Fruit fly (Drosophila melanogaster): ENCODE data around the gene Vha16-3.
A peak's percentile ranks its signal among the peaks of the same experiment; 100 is the strongest.

Gene Vha16-3

DNA sequence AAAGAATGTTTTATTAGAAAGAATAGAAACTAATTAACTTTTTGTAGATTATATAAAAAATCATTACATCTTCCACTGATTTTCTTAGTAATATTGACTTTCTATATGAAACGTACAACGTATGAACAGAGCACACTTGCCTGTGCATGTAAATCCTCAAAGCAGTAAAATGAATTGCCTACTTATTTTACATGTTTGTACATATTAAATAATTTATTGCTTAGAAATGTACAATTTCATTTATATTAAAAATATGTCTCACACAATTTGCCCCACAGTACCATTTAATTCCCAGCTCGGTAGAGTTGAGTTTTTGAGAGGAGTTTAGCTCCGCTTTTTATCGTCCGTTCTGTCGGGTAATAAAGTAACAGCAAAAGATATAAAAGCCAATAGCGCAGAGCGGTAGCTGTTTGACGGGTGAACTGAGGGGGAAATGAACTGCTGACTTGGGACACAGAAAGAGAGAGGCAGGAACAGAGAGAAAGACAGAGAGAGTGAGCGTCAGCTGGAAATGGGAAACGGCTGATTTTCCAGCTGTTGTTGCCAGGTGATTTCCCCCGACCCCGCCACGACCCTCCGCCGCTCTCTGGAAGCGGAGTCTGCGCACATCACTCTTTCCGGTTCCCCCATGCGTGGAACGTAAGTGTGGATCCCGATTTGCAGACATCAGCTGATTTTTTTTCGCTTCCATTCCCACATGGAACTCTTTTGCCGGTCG, 20.2 kb downstream of the Vha16-3 start:
- no peak for TF ChIP-seq Dll (optimal IDR thresholded peaks at IDR 0.05)
- TF ChIP-seq EcR (GFP tag; optimal IDR thresholded peaks at IDR 0.05) = peak in 1 of 2 experiments; percentile 51
- no peak for TF ChIP-seq pan (optimal IDR thresholded peaks at IDR 0.05)

DNA sequence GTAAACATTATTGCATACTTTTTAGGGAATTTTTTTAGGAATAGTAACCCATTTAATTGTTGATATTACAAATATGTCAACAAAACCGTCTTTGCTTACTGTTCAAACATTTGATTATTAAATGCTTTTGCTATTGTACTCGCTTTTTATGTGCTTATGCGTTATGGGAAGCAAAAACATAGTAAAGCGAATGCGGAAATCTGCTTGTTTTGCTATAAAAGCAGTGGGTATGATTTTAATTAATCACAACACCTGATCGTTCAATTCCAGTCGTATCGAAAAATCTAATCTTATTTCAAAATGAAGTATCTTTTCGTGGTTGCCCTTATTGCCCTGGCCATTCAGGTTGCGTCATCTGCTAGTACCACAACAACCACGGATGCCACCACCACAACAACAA, 35.2 kb downstream of the Vha16-3 start, which contains the start of gene CG33500:
Gene CG33500 (plus strand): TSS at position 301 of the 400 bp plus-strand sequence.
- TF ChIP-seq pan (optimal IDR thresholded peaks at IDR 0.05) = no peak
- no peak for TF ChIP-seq CG8478 (optimal IDR thresholded peaks at IDR 0.05)
- TF ChIP-seq Dll (optimal IDR thresholded peaks at IDR 0.05) = no peak
- TF ChIP-seq psq (optimal IDR thresholded peaks at IDR 0.05) = no peak
- no peak for TF ChIP-seq EcR (GFP tag; optimal IDR thresholded peaks at IDR 0.05)
- TF ChIP-seq usp (GFP tag; optimal IDR thresholded peaks at IDR 0.05) = no peak

DNA sequence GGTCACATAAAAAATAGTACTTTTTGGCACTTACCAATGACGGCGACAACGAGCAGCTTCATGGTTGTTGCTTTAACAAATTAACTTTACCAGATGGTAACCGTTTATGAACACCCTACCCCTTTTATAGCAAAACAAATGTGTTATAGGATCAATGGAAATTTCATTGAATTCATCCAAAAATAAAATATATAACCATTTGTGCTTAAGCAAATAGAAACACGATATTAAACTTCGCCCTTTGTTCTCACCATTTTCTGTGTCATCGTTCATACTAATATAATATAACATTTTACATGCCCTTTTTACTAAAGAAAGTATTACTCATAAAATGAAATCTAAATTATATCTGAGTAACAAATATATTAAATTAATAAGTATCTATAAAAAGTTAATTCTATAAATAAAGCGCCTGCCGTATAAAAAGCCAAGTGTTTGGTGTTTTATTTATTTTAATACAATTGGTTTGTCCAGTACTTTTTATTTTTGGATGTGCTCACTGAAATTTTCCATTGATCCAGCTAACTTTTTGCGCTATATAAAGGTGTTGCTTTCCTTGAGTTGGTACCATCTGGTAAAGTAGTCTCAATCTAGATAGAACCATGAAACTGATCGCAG, 36.3 kb downstream of the Vha16-3 start, which contains the start of the genes Sgs8 and Sgs7:
Gene Sgs8 (minus strand): TSS at position 101 of the 618 bp plus-strand sequence.
Gene Sgs7 (plus strand): TSS at position 568 of the 618 bp plus-strand sequence.
- TF ChIP-seq EcR (GFP tag; optimal IDR thresholded peaks at IDR 0.05) (no peak), Dll (optimal IDR thresholded peaks at IDR 0.05) (no peak), pan (optimal IDR thresholded peaks at IDR 0.05) (no peak), usp (GFP tag; optimal IDR thresholded peaks at IDR 0.05) (no peak), psq (optimal IDR thresholded peaks at IDR 0.05) (no peak), CG8478 (optimal IDR thresholded peaks at IDR 0.05) (no peak)

DNA sequence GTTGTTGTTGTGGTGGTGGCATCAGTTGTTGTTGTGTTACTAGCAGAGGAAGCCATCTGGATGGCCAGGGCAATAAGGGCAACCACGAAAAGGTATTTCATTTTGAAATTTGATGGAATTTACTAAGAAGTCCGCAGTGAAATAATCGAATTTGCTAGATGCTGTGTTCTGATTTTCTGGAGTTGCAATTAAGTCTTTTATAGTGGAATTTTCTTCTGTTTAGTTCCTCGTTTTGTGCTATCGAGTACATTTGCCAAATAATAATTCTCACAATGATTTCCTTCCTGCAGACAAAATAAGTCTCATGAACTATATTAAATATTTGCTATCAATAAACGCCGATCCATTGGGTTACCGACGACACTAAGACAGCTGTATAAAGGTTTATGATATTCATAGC, 37.4 kb downstream of the Vha16-3 start, which contains the start of gene CG33272:
Gene CG33272 (minus strand): TSS at position 101 of the 400 bp plus-strand sequence.
- TF ChIP-seq EcR (GFP tag; optimal IDR thresholded peaks at IDR 0.05) (no peak), psq (optimal IDR thresholded peaks at IDR 0.05) (no peak), usp (GFP tag; optimal IDR thresholded peaks at IDR 0.05) (no peak), CG8478 (optimal IDR thresholded peaks at IDR 0.05) (no peak), pan (optimal IDR thresholded peaks at IDR 0.05) (no peak)

DNA sequence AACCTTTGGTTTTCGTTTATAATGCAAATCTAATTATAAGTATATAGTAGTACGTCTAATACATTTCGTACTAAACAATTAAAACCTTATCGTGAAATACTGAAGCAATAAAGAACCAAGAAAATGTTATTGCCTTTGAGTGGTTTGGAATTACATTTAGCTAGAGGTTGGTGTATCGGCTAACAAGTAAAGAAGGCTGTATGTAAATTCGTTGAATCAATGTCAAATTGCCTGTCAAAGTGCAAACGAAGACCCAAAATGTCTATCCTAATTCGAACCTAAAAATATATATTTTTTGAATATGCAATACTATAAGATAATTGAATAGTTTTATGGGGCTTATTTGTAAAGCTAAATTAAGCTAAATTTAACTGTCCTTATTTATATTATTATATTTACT, 38.2 kb downstream of the Vha16-3 start:
- no peak for TF ChIP-seq pan (optimal IDR thresholded peaks at IDR 0.05)
- TF ChIP-seq psq (optimal IDR thresholded peaks at IDR 0.05) = no peak
- TF ChIP-seq usp (GFP tag; optimal IDR thresholded peaks at IDR 0.05) = no peak
- no peak for TF ChIP-seq CG8478 (optimal IDR thresholded peaks at IDR 0.05)
- no peak for TF ChIP-seq Dll (optimal IDR thresholded peaks at IDR 0.05)
- no peak for TF ChIP-seq EcR (GFP tag; optimal IDR thresholded peaks at IDR 0.05)

DNA sequence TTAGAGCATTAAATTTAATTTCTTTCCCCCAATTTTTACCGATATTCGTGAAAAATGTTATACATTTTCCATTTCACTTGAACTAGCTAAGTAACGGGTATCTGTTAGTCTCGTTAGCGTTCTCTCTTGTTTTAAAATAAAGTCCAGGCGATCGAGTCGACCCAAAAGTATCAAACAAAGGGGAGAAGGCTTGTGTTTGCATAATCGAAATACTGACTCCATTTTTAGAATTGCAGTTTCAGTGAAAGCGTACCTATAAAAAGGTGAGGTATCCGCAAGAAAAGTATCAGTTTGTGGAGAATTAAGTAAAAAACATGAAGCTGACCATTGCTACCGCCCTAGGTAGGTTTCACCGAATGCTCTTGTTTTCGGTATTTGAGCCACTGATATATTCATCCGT, 38.8 kb downstream of the Vha16-3 start, which contains the start of gene Sgs3:
Gene Sgs3 (plus strand): TSS at position 301 of the 400 bp plus-strand sequence.
- TF ChIP-seq pan (optimal IDR thresholded peaks at IDR 0.05) (no peak), Dll (optimal IDR thresholded peaks at IDR 0.05) (no peak), usp (GFP tag; optimal IDR thresholded peaks at IDR 0.05) (no peak), EcR (GFP tag; optimal IDR thresholded peaks at IDR 0.05) (no peak), psq (optimal IDR thresholded peaks at IDR 0.05) (no peak)

DNA sequence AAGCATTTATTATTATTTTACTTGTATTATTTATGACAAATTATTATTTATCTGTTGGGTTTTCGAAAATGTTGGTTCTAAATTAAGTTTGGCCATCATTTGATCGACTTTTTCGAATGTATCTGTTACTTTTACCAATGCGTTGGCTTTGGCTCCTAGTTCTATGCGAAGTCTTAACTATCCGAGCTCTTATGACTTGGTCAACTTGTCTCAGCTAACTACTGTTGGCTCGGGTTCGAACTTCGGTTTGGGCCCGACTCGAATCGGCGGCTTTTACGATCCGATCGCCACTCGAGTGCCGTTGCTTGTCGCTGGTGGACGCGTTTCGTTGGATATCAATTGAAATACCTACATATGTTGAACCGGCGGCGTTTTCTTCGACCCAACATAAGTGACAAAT, 40.3 kb downstream of the Vha16-3 start, which contains the start of gene CG7512:
Gene CG7512 (plus strand): TSS at position 301 of the 400 bp plus-strand sequence.
- TF ChIP-seq CG8478 (optimal IDR thresholded peaks at IDR 0.05) (no peak), usp (GFP tag; optimal IDR thresholded peaks at IDR 0.05) (no peak), psq (optimal IDR thresholded peaks at IDR 0.05) (no peak), Dll (optimal IDR thresholded peaks at IDR 0.05) (no peak), pan (optimal IDR thresholded peaks at IDR 0.05) (no peak), EcR (GFP tag; optimal IDR thresholded peaks at IDR 0.05) (no peak)

DNA sequence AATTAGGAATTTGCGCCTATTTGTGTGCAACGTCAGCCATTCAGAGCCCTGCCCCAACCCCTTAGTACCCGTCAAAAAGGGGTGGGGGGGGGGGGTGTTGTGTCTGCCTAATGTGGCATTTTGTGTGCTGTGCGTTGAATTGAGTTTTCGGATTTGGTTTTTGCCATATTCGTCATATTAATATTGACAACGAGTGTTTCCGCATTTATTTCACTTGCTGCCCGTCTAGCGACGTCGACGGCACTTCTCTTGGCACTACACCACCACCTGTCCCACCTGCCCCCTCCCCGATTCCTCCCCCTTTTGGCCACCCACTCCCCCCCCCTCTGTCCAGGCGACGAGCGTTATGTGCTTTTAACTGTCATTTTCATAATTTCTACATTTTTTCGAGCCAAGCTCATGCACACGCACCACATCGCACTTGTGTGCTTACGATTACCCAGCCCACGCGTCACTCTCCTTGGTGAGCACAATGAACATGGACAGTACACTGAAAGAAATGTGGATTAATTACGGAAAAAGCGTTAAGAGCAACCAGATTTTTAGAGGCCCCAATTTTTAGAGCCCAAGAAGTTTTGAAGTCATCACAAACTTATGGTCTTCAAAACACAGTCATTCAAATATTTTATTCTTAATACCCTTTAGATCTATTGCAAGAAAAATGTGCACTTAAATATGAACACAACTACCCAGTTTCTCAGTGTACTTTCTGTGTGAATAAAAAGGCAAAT, 42.4 kb downstream of the Vha16-3 start:
- TF ChIP-seq pan (optimal IDR thresholded peaks at IDR 0.05) (no peak), usp (GFP tag; optimal IDR thresholded peaks at IDR 0.05) (no peak), CG8478 (optimal IDR thresholded peaks at IDR 0.05) (no peak), psq (optimal IDR thresholded peaks at IDR 0.05) (no peak), Dll (optimal IDR thresholded peaks at IDR 0.05) (no peak), EcR (GFP tag; optimal IDR thresholded peaks at IDR 0.05) (no peak)

DNA sequence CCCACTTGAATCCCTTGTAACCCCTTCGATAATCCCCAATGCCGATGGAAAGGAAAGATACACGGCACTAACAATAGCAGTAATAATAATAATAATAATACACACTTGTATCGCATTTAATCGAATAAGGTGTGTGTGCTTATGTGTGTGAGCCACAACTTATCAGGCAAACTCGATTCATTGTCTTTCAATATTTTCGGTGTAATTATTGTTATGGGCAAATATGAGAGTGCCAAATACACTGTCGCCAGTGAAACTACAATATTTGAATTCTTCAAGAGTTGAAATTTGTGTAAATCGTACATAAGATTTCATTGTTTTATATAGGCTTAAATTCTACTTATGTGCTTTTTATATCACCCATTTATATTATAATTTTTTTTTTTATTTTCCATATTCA, 43.1 kb downstream of the Vha16-3 start:
- TF ChIP-seq usp (GFP tag; optimal IDR thresholded peaks at IDR 0.05) (no peak), Dll (optimal IDR thresholded peaks at IDR 0.05) (no peak), pan (optimal IDR thresholded peaks at IDR 0.05) (no peak), psq (optimal IDR thresholded peaks at IDR 0.05) (no peak), CG8478 (optimal IDR thresholded peaks at IDR 0.05) (no peak), EcR (GFP tag; optimal IDR thresholded peaks at IDR 0.05) (no peak)

DNA sequence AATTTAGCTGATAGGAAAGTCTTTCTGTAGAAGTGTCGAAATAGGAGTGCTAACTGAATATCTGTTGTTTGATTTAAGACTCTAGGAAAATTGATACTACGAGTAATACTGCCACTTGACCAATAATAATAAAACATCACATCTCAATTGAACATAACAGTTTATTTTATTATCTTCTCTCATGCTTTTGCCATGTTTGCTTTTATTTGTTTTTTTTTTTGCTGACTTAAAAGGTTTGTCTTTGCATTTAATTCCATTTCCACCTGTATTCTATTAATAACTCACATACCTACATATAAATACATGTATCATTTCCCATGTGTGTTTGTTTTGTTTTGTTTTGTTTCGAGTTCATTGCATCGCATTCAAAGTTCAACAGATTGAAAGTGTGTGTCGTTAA, 49.5 kb downstream of the Vha16-3 start, which contains the start of the genes CG11714 and Fuca:
Gene CG11714 (minus strand): TSS at position 101 of the 400 bp plus-strand sequence.
Gene Fuca (minus strand): TSS at position 101 of the 400 bp plus-strand sequence.
- TF ChIP-seq EcR (GFP tag; optimal IDR thresholded peaks at IDR 0.05) (no peak), pan (optimal IDR thresholded peaks at IDR 0.05) (no peak), Dll (optimal IDR thresholded peaks at IDR 0.05) (no peak), usp (GFP tag; optimal IDR thresholded peaks at IDR 0.05) (no peak), CG8478 (optimal IDR thresholded peaks at IDR 0.05) (no peak)

DNA sequence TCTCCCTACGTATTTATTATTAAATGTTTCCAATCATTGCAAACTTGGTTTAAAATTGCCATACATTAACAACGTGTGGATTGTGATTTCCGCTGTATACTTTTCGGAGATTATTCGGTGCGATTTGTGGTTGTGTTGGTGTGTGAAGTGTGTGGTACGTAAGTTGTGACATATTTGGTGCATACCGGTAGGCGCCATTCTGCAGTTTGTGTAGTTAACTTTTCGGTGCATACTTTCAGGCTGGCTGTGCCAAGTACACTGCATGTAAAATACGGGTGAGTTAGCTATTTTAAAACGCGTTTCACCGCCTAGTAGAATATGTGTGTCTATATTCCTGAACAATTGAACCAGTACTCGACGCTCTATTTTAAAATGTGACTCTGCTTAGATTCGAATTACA, 50.2 kb downstream of the Vha16-3 start:
- TF ChIP-seq Dll (optimal IDR thresholded peaks at IDR 0.05) (no peak), CG8478 (optimal IDR thresholded peaks at IDR 0.05) (no peak), pan (optimal IDR thresholded peaks at IDR 0.05) (no peak)
